Fruit fly (Drosophila melanogaster): ENCODE results near the gene dbe.

The dbe gene

DNA sequence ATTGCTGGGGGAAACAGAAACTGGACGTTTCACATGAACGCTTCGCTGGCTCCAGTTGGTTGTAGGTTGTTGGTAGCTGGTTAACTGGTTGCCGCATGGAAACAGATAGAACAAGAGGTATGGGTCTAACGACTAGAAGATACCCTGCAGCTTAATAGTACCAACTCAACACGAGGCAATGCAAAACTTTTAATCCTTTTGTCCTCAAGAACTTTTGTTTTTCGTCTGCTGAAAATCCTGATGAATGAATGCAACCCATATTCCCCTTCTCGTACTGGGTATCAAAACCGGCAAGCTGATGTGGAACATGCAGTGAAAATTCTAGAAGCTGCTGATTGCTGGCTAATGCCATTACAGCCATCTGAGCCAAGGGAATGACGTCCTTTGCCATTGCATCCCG, 31.7 kb downstream of the dbe start:
- no peak for TF ChIP-seq CG8319 (GFP tag; optimal IDR thresholded peaks at IDR 0.05)
- peak; percentile 90 for TF ChIP-seq dac (GFP tag; optimal IDR thresholded peaks at IDR 0.05)
- peak; percentile 93 for TF ChIP-seq eg (GFP tag; IDR thresholded peaks at IDR 0.05)
- peak; percentile 12 for TF ChIP-seq CG11902 (GFP tag; optimal IDR thresholded peaks at IDR 0.05)
- peak; percentile 28 for TF ChIP-seq Ets21C (GFP tag; optimal IDR thresholded peaks at IDR 0.05)
- peak; percentile 66 for TF ChIP-seq achi (GFP tag; optimal IDR thresholded peaks at IDR 0.05)
- TF ChIP-seq CG32006 (GFP tag; optimal IDR thresholded peaks at IDR 0.05), result peak; percentile 92
- no peak for TF ChIP-seq Smox (GFP tag; optimal IDR thresholded peaks at IDR 0.05)
- no peak for TF ChIP-seq Hr38 (GFP tag; optimal IDR thresholded peaks at IDR 0.05)
- no peak for TF ChIP-seq Hr4 (GFP tag; optimal IDR thresholded peaks at IDR 0.05)
- TF ChIP-seq OdsH (GFP tag; optimal IDR thresholded peaks at IDR 0.05), result no peak
- peak; percentile 14 for TF ChIP-seq vri (GFP tag; optimal IDR thresholded peaks at IDR 0.05)
- TF ChIP-seq Gug (GFP tag; IDR thresholded peaks at IDR 0.05), result peak; percentile 72
- TF ChIP-seq esn (GFP tag; optimal IDR thresholded peaks at IDR 0.05), result peak; percentile 74
- peak; percentile 79 for TF ChIP-seq CG16779 (tag; optimal IDR thresholded peaks at IDR 0.05)
- no peak for TF ChIP-seq Met (GFP tag; optimal IDR thresholded peaks at IDR 0.05)
- TF ChIP-seq lz (GFP tag; optimal IDR thresholded peaks at IDR 0.05), result peak; percentile 4
- TF ChIP-seq Lpt (GFP tag; optimal IDR thresholded peaks at IDR 0.05), result peak; percentile 88
- peak; percentile 83 for TF ChIP-seq CG6163 (GFP tag; IDR thresholded peaks at IDR 0.05)
- peak; percentile 14 for TF ChIP-seq CG3032 (tag; optimal IDR thresholded peaks at IDR 0.05)
- peak; percentile 18 to 54 for TF ChIP-seq ss (GFP tag; optimal IDR thresholded peaks at IDR 0.05)
- TF ChIP-seq Eip93F (GFP tag; optimal IDR thresholded peaks at IDR 0.05), result no peak
- peak; percentile 67 for TF ChIP-seq CG6276 (GFP tag; optimal IDR thresholded peaks at IDR 0.05)
- no peak for TF ChIP-seq topi (GFP tag; optimal IDR thresholded peaks at IDR 0.05)
- no peak for TF ChIP-seq CG6854 (GFP tag; optimal IDR thresholded peaks at IDR 0.05)
- peak; percentile 81 for TF ChIP-seq Eip78C (GFP tag)
- TF ChIP-seq CG6808 (GFP tag; optimal IDR thresholded peaks at IDR 0.05), result peak; percentile 33
- TF ChIP-seq pdm3 (GFP tag; optimal IDR thresholded peaks at IDR 0.05), result peak; percentile 90
- TF ChIP-seq CG8119 (GFP tag; IDR thresholded peaks at IDR 0.05), result peak; percentile 92
- peak; percentile 50 for TF ChIP-seq CG6792 (GFP tag; optimal IDR thresholded peaks at IDR 0.05)
- TF ChIP-seq CG15336 (GFP tag; IDR thresholded peaks at IDR 0.05), result peak; percentile 90
- no peak for TF ChIP-seq svp (GFP tag)
- TF ChIP-seq CG8632 (GFP tag; optimal IDR thresholded peaks at IDR 0.05), result no peak
- no peak for TF ChIP-seq Hr39 (GFP tag; optimal IDR thresholded peaks at IDR 0.05)
- no peak for TF ChIP-seq spab (GFP tag; optimal IDR thresholded peaks at IDR 0.05)
- TF ChIP-seq Sox15 (GFP tag; optimal IDR thresholded peaks at IDR 0.05), result no peak
- no peak for TF ChIP-seq Sox102F (GFP tag; optimal IDR thresholded peaks at IDR 0.05)
- TF ChIP-seq net (GFP tag; optimal IDR thresholded peaks at IDR 0.05), result peak; percentile 77
- no peak for TF ChIP-seq CG10669 (GFP tag; optimal IDR thresholded peaks at IDR 0.05)
- peak; percentile 88 for TF ChIP-seq Eip75B (GFP tag; optimal IDR thresholded peaks at IDR 0.05)
- no peak for TF ChIP-seq Blimp-1 (GFP tag; optimal IDR thresholded peaks at IDR 0.05)
- peak; percentile 27 for TF ChIP-seq CG11762 (GFP tag; optimal IDR thresholded peaks at IDR 0.05; ENCODE audit: insufficient read depth)
- TF ChIP-seq CG34406 (GFP tag; optimal IDR thresholded peaks at IDR 0.05), result no peak
- TF ChIP-seq CG7368 (GFP tag; optimal IDR thresholded peaks at IDR 0.05), result peak; percentile 54
- peak; percentile 53 for TF ChIP-seq CG1621 (tag; optimal IDR thresholded peaks at IDR 0.05)
- peak; percentile 35 for TF ChIP-seq CG31627 (GFP tag; optimal IDR thresholded peaks at IDR 0.05)
- TF ChIP-seq dsx (GFP tag; optimal IDR thresholded peaks at IDR 0.05; ENCODE audit: poor library complexity, severe bottlenecking), result peak; percentile 33
- no peak for TF ChIP-seq CG9139 (GFP tag; optimal IDR thresholded peaks at IDR 0.05)
- peak; percentile 82 for TF ChIP-seq CG10631 (GFP tag; optimal IDR thresholded peaks at IDR 0.05)
- peak; percentile 79 for TF ChIP-seq fd59A (GFP tag; optimal IDR thresholded peaks at IDR 0.05)
- TF ChIP-seq CG3919 (GFP tag; optimal IDR thresholded peaks at IDR 0.05), result peak; percentile 75
- peak; percentile 67 for TF ChIP-seq CG11294 (GFP tag; IDR thresholded peaks at IDR 0.05)
- peak; percentile 88 for TF ChIP-seq Sox14 (GFP tag; optimal IDR thresholded peaks at IDR 0.05)
